Worm (Caenorhabditis elegans): Measurements from ENCODE around the gene cwp-5.
A peak's percentile ranks its signal among the peaks of the same experiment; 100 is the strongest.

cwp-5 gene

ce11 chrX:13155730-13156129, 34.0 kb downstream of the cwp-5 start:
- no peak for TF ChIP-seq B0019.2 (GFP tag; conservative IDR thresholded peaks at IDR 0.05)
- no peak for TF ChIP-seq bed-1 (GFP tag; IDR thresholded peaks at IDR 0.05)
- TF ChIP-seq egl-18 (GFP tag; IDR thresholded peaks at IDR 0.05), result no peak
- no peak for TF ChIP-seq madf-10 (tag; optimal IDR thresholded peaks at IDR 0.05)
- no peak for TF ChIP-seq attf-3 (GFP tag; conservative IDR thresholded peaks at IDR 0.05)
- no peak for TF ChIP-seq snpc-1.3 (tag; optimal IDR thresholded peaks at IDR 0.05; ENCODE audit: insufficient read depth)
- no peak for TF ChIP-seq lin-26 (GFP tag; IDR thresholded peaks at IDR 0.05)
- no peak for TF ChIP-seq F49E8.2 (tag; optimal IDR thresholded peaks at IDR 0.05; ENCODE audit: insufficient read depth)
- TF ChIP-seq K11D2.4 (GFP tag; IDR thresholded peaks at IDR 0.05), result no peak
- TF ChIP-seq B0035.1 (tag; optimal IDR thresholded peaks at IDR 0.05), result no peak
- TF ChIP-seq lsl-1 (GFP tag; optimal IDR thresholded peaks at IDR 0.05), result no peak
- TF ChIP-seq nhr-80 (tag; optimal IDR thresholded peaks at IDR 0.05), result no peak
- no peak for TF ChIP-seq hrde-1 (tag; optimal IDR thresholded peaks at IDR 0.05; ENCODE audit: borderline replicate concordance)
- TF ChIP-seq lsy-27 (tag; optimal IDR thresholded peaks at IDR 0.05; ENCODE audit: borderline replicate concordance, insufficient read depth), result no peak
- no peak for TF ChIP-seq nhr-120 (GFP tag; IDR thresholded peaks at IDR 0.05)
- TF ChIP-seq C06A6.2 (GFP tag; conservative IDR thresholded peaks at IDR 0.05), result no peak
- TF ChIP-seq Y79H2A.3 (GFP tag; conservative IDR thresholded peaks at IDR 0.05), result no peak
- TF ChIP-seq gei-17 (GFP tag; optimal IDR thresholded peaks at IDR 0.05), result no peak
- no peak for TF ChIP-seq K12H6.12 (tag; optimal IDR thresholded peaks at IDR 0.05)

ce11 chrX:13154514-13154913, 35.2 kb downstream of the cwp-5 start:
- TF ChIP-seq cebp-1 (GFP tag; IDR thresholded peaks at IDR 0.05) (no peak), cebp-1 (tag; optimal IDR thresholded peaks at IDR 0.05) (peak; percentile 22), nhr-80 (tag; optimal IDR thresholded peaks at IDR 0.05) (peak; percentile 29), K11D2.4 (GFP tag; IDR thresholded peaks at IDR 0.05) (no peak), let-526 (GFP tag; IDR thresholded peaks at IDR 0.05) (0 out of 2 replicates have a peak, but pooled peaks have one; percentile 56)

ce11 chrX:13147105-13147504, 42.7 kb downstream of the cwp-5 start:
- TF ChIP-seq somi-1 (GFP tag; optimal IDR thresholded peaks at IDR 0.05) (peak; percentile 37), cebp-1 (GFP tag; IDR thresholded peaks at IDR 0.05) (no peak), cebp-1 (tag; optimal IDR thresholded peaks at IDR 0.05) (peak; percentile 11), ama-1 (optimal IDR thresholded peaks at IDR 0.05) (no peak), ama-1 (GFP tag; optimal IDR thresholded peaks at IDR 0.05) (no peak), ceh-27 (GFP tag; optimal IDR thresholded peaks at IDR 0.05) (peak; percentile 56), lin-40 (tag; optimal IDR thresholded peaks at IDR 0.05) (no peak), lin-26 (GFP tag; IDR thresholded peaks at IDR 0.05) (peak; percentile 52; the same call in 1 of the 2 replicates), repo-1 (tag; optimal IDR thresholded peaks at IDR 0.05) (no peak), K12H6.12 (tag; optimal IDR thresholded peaks at IDR 0.05) (peak; percentile 70)

DNA sequence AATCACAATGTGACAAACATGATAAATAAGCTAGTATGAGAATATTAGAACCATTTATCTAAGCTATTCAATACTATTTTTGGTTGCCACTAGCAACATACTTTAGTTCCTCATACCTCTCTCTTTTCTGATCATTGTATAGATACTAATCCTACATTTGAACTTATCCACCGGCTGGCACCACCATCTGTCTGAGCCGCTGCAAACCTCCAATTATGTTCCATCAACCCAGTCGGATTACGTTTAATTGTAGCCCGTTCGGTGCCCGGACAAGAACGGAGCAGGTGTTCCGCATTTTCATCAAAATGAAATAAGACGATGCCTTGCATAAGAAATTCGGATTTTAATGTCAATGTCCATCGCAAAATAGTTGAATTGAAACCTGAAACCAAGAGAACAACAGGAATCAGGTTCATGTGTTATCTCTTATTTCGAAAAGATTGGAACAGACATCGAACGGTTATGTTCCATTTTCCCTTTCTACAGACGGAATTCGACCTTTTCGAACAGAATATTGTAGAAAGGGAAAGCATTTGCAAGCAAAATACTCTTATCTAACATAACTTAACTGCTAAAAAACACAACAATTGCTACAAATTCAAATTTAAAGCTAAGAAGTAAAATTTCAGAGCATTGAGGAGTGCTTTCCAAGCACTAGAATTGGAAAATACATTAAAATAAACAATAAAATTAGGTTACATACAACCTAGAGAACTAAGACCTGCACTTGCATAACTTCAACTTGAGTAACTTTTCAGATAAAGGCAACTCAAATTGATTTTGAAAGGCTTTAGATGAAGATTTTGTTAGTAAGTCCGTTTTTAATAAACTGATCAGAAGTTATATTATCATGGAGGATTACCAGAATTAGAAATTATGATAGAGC, 43.5 kb downstream of the cwp-5 start:
- TF ChIP-seq him-1 (tag; optimal IDR thresholded peaks at IDR 0.05) (no peak), ztf-6 (GFP tag; IDR thresholded peaks at IDR 0.05) (no peak), madf-3 (GFP tag; IDR thresholded peaks at IDR 0.05) (0 out of 2 replicates have a peak, but pooled peaks have one; percentile 18), efl-1 (GFP tag; optimal IDR thresholded peaks at IDR 0.05) (no peak)

All from whole organism, young adult.